Worm (Caenorhabditis elegans) whole organism, early embryonic: ENCODE measurements around the gene natc-2.

Experiments
- ama-1 ChIP-seq: fragments of 150-350 bp; optimal IDR thresholded peaks from 2 replicates; lab custom pipeline; 2014
- ceh-13 ChIP-seq: fragments of 200-800 bp; sonication (Bioruptor generic); optimal IDR thresholded peaks from 2 replicates; lab custom pipeline; 2018; ENCODE audit warnings: mild to moderate bottlenecking, missing genetic modification characterization, missing compliant biosample characterization
- ceh-36 ChIP-seq: sonication (generic microtip); optimal IDR thresholded peaks from 2 replicates; lab custom pipeline; 2016; ENCODE audit warnings: missing genetic modification characterization, inconsistent platforms, missing compliant biosample characterization
- hmbx-1 ChIP-seq: sonication (generic microtip); optimal IDR thresholded peaks from 2 replicates; lab custom pipeline; 2016; ENCODE audit warnings: mild to moderate bottlenecking, missing genetic modification characterization, missing compliant biosample characterization
- scrt-1 ChIP-seq: fragments of 200-800 bp; sonication (Bioruptor generic); IDR thresholded peaks from 2 replicates; pipeline ENCODE4 v1.3.6; 2022; ENCODE audit warnings: missing genetic modification characterization, missing compliant biosample characterization

DNA sequence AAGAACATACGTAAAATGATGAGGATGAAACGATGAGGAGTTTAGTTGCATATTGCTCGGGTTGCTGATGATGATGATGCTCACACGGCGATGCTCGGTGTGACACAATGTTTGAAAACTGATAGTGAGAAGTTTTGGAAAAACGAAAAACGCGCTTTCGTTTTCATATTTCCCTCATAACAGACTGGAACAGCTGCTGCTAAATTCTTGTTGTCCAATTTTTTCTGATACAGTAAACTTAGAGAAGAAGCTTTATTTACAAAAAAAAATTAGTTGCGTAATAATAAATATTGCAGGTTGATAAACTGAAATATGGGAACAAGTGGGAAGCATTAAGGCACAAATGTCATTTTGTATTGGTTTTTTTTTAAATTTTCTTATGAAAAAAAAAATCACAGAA, 50.7 kb downstream of the natc-2 start, which contains the start of gene ceh-33:
- TF ChIP-seq ama-1 (lab: Kevin White, UChicago), result no peak
- TF ChIP-seq scrt-1 (GFP tag; lab: Robert Waterston, UW), result no peak
- no peak for TF ChIP-seq hmbx-1 (tag; lab: Kevin White, UChicago)
- TF ChIP-seq ceh-13 (GFP tag; lab: Kevin White, UChicago), result no peak
- TF ChIP-seq ceh-36 (tag; lab: Kevin White, UChicago), result no peak
